Worm (Caenorhabditis elegans) whole organism, late embryonic: ENCODE results near the gene B0432.9.

Source experiments
- C38D4.7 ChIP-seq: fragments of 200-800 bp; sonication (Bioruptor generic); optimal IDR thresholded peaks from 2 replicates; lab custom pipeline; 2018; ENCODE audit warnings: mild to moderate bottlenecking, missing genetic modification characterization, moderate library complexity, missing compliant biosample characterization
- F13H6.1 ChIP-seq: sonication (generic microtip); optimal IDR thresholded peaks from 2 replicates; lab custom pipeline; 2016; ENCODE audit warnings: missing genetic modification characterization, missing compliant biosample characterization
- K02D7.2 ChIP-seq: sonication (generic microtip); optimal IDR thresholded peaks from 2 replicates; lab custom pipeline; 2017; ENCODE audit warnings: mild to moderate bottlenecking, missing genetic modification characterization, missing compliant biosample characterization
- Y22D7AL.16 ChIP-seq: sonication (generic microtip); optimal IDR thresholded peaks from 2 replicates; lab custom pipeline; 2016; ENCODE audit warnings: missing genetic modification characterization, missing compliant biosample characterization
- ahr-1 ChIP-seq: sonication (generic microtip); optimal IDR thresholded peaks from 2 replicates; lab custom pipeline; 2016; ENCODE audit warnings: missing genetic modification characterization, missing compliant biosample characterization
- ama-1 ChIP-seq: fragments of 150-350 bp; optimal IDR thresholded peaks from 2 replicates; lab custom pipeline; 2014
- ceh-14 ChIP-seq: sonication (generic microtip); optimal IDR thresholded peaks from 2 replicates; lab custom pipeline; 2016; ENCODE audit warnings: missing genotype, missing genetic modification characterization, missing compliant biosample characterization
- ceh-19 ChIP-seq: fragments of 200-800 bp; sonication (Bioruptor generic); optimal IDR thresholded peaks from 2 replicates; lab custom pipeline; 2018; ENCODE audit warnings: mild to moderate bottlenecking, missing genetic modification characterization, missing compliant biosample characterization
- ceh-24 ChIP-seq: sonication (generic microtip); optimal IDR thresholded peaks from 2 replicates; lab custom pipeline; 2016; ENCODE audit warnings: mild to moderate bottlenecking, missing genetic modification characterization, missing compliant biosample characterization
- ceh-45 ChIP-seq: fragments of 200-800 bp; sonication (Bioruptor generic); IDR thresholded peaks from 2 replicates; pipeline ENCODE4 v1.3.6; 2022; ENCODE audit warnings: missing genetic modification reagents, missing genetic modification characterization, missing compliant biosample characterization
- ceh-9 ChIP-seq: sonication (generic microtip); optimal IDR thresholded peaks from 2 replicates; lab custom pipeline; 2016; ENCODE audit warnings: mild to moderate bottlenecking, missing genetic modification characterization, inconsistent platforms, missing compliant biosample characterization
- che-1 ChIP-seq: sonication (generic microtip); optimal IDR thresholded peaks from 2 replicates; lab custom pipeline; 2016; ENCODE audit warnings: mild to moderate bottlenecking, missing genetic modification characterization, missing compliant biosample characterization
- dmd-4 ChIP-seq: sonication (generic microtip); optimal IDR thresholded peaks from 2 replicates; lab custom pipeline; 2016; ENCODE audit warnings: borderline replicate concordance, missing genetic modification characterization, missing compliant biosample characterization
- elt-2 ChIP-seq: sonication (generic microtip); optimal IDR thresholded peaks from 2 replicates; lab custom pipeline; 2016; ENCODE audit warnings: missing genetic modification reagents, missing genetic modification characterization, missing compliant biosample characterization
- fkh-6 ChIP-seq: sonication (generic microtip); optimal IDR thresholded peaks from 2 replicates; lab custom pipeline; 2016; ENCODE audit warnings: missing genetic modification characterization, missing compliant biosample characterization
- hlh-8 ChIP-seq: sonication (generic microtip); optimal IDR thresholded peaks from 2 replicates; lab custom pipeline; 2016; ENCODE audit warnings: missing genotype, missing genetic modification characterization, missing compliant biosample characterization
- lim-6 ChIP-seq: sonication (generic microtip); optimal IDR thresholded peaks from 2 replicates; lab custom pipeline; 2016; ENCODE audit warnings: missing genetic modification characterization, missing compliant biosample characterization
- lin-11 ChIP-seq: fragments of 200-800 bp; sonication (Bioruptor generic); optimal IDR thresholded peaks from 2 replicates; lab custom pipeline; 2018; ENCODE audit warnings: mild to moderate bottlenecking, missing genetic modification characterization, missing compliant biosample characterization
- madf-2 ChIP-seq: sonication (generic microtip); optimal IDR thresholded peaks from 2 replicates; lab custom pipeline; 2017; ENCODE audit warnings: missing genetic modification characterization, missing compliant biosample characterization
- mec-3 ChIP-seq: sonication (generic microtip); optimal IDR thresholded peaks from 2 replicates; lab custom pipeline; 2016; ENCODE audit warnings: borderline replicate concordance, missing genetic modification characterization, missing compliant biosample characterization
- nhr-11 ChIP-seq: fragments of 150-350 bp; optimal IDR thresholded peaks from 2 replicates; lab custom pipeline; 2014; ENCODE audit warnings: missing biosample characterization, missing genetic modification characterization
- npax-4 ChIP-seq: sonication (generic microtip); optimal IDR thresholded peaks from 2 replicates; lab custom pipeline; 2016; ENCODE audit warnings: missing genetic modification characterization, missing compliant biosample characterization
- odd-2 ChIP-seq: sonication (generic microtip); optimal IDR thresholded peaks from 2 replicates; lab custom pipeline; 2017; ENCODE audit warnings: antibody characterized with exemption, mild to moderate bottlenecking, missing genetic modification characterization, missing compliant biosample characterization
- pag-3 ChIP-seq: sonication (generic microtip); optimal IDR thresholded peaks from 2 replicates; lab custom pipeline; 2016; ENCODE audit warnings: missing compliant biosample characterization, missing genetic modification characterization, borderline replicate concordance
- pat-9 ChIP-seq: fragments of 200-800 bp; sonication (Bioruptor generic); optimal IDR thresholded peaks from 2 replicates; lab custom pipeline; 2018; ENCODE audit warnings: mild to moderate bottlenecking, missing genetic modification characterization, moderate library complexity, missing compliant biosample characterization
- pax-1 ChIP-seq: fragments of 150-350 bp; optimal IDR thresholded peaks from 2 replicates; lab custom pipeline; 2014; ENCODE audit warnings: missing biosample characterization, missing genetic modification characterization
- pha-2 ChIP-seq: sonication (generic microtip); optimal IDR thresholded peaks from 2 replicates; lab custom pipeline; 2017; ENCODE audit warnings: mild to moderate bottlenecking, missing genetic modification characterization, missing compliant biosample characterization
- pha-4 ChIP-seq: fragments of 150-350 bp; optimal IDR thresholded peaks from 2 replicates; lab custom pipeline; 2018; ENCODE audit warnings: missing biosample characterization, missing genetic modification reagents, missing genetic modification characterization
- pqm-1 ChIP-seq: sonication (generic microtip); optimal IDR thresholded peaks from 2 replicates; lab custom pipeline; 2016; ENCODE audit warnings: missing genetic modification characterization, missing compliant biosample characterization
- pros-1 ChIP-seq: fragments of 150-350 bp; optimal IDR thresholded peaks from 2 replicates; lab custom pipeline; 2014; ENCODE audit warnings: missing biosample characterization, missing genetic modification reagents, missing genetic modification characterization
- ref-2 ChIP-seq: sonication (generic microtip); optimal IDR thresholded peaks from 2 replicates; lab custom pipeline; 2016; ENCODE audit warnings: missing genetic modification characterization, missing compliant biosample characterization
- rnt-1 ChIP-seq: sonication (generic microtip); optimal IDR thresholded peaks from 2 replicates; lab custom pipeline; 2016; ENCODE audit warnings: missing genetic modification characterization, missing compliant biosample characterization
- ttx-3 ChIP-seq: sonication (generic microtip); optimal IDR thresholded peaks from 2 replicates; lab custom pipeline; 2016; ENCODE audit warnings: missing genetic modification reagents, missing genetic modification characterization, missing compliant biosample characterization
- unc-3 ChIP-seq, 2 experiments: fragments of 200-800 bp in 1 of 2; sonication (Bioruptor generic) in 1 of 2; sonication (generic microtip) in 1 of 2; conservative IDR thresholded peaks in 1 of 2; optimal IDR thresholded peaks in 1 of 2; 2 replicates each; pipeline versions ENCODE4 v1.3.6 to Lab custom; 2016 to 2022; ENCODE audit warnings: missing compliant biosample characterization in 2 of 2, missing genetic modification characterization in 2 of 2, missing genetic modification reagents in 1 of 2
- unc-55 ChIP-seq: sonication (generic microtip); optimal IDR thresholded peaks from 2 replicates; lab custom pipeline; 2017; ENCODE audit warnings: missing biosample characterization, missing genetic modification reagents, missing genetic modification characterization
- unc-86 ChIP-seq: sonication (generic microtip); optimal IDR thresholded peaks from 2 replicates; lab custom pipeline; 2016; ENCODE audit warnings: missing genetic modification characterization, missing compliant biosample characterization

The B0432.9 gene

DNA sequence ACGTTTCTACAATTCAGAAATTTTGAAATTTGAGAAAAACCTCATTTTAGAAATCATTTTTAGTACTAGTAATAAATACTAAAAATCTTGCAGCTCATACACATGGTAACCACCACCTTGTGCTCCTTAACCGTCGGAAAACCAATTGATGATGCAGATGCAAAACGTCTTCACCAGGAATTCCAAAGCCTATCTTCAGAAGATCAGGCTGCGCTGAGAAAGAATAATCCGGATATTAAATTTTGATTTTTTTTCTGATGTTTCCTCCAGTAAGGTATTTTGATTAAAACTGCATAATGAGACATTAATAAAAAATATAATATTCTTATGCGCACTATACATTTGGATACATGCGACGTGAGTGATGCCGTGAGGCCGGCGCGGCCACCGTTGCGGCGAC lies 37.3 kb upstream of the B0432.9 start:
- TF ChIP-seq rnt-1 = no peak
- no peak for TF ChIP-seq dmd-4
- no peak for TF ChIP-seq nhr-11 (tag; lab: Kevin White, UChicago)
- no peak for TF ChIP-seq pax-1
- TF ChIP-seq pat-9 = no peak
- TF ChIP-seq che-1 (tag; lab: Kevin White, UChicago) = no peak

DNA sequence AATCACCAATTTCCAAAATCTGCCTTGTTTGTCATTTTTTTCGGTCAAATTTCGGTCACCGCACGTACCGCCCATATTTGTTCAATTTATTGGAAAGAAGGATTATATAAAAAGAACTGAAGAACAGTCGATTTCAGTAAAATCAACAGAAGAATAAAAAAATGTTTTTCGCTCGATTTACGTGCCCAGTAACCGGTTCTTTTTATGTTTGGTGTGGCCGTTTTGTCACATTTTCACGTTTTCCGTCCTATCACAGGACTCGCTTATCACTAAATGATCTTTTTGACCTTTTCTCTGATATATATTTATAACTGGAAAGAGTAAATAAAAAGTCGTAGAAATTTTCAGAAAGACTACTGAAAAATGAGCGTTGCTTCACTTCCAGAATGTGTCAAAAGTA lies 36.0 kb upstream of the B0432.9 start, which contains the start of gene far-7:
TSS of gene far-7 (plus strand) at position 331 of the 400 bp plus-strand sequence.
- TF ChIP-seq ttx-3 (tag; lab: Kevin White, UChicago) (no peak), mec-3 (tag; lab: Kevin White, UChicago) (no peak), pax-1 (no peak), unc-55 (GFP tag; lab: Kevin White, UChicago) (no peak), nhr-11 (tag; lab: Kevin White, UChicago) (no peak), pha-2 (no peak), pqm-1 (tag; lab: Kevin White, UChicago) (no peak), unc-86 (no peak), ceh-45 (GFP tag; lab: Robert Waterston, UW) (no peak), lim-6 (tag; lab: Kevin White, UChicago) (no peak), ahr-1 (tag; lab: Kevin White, UChicago) (no peak)

DNA sequence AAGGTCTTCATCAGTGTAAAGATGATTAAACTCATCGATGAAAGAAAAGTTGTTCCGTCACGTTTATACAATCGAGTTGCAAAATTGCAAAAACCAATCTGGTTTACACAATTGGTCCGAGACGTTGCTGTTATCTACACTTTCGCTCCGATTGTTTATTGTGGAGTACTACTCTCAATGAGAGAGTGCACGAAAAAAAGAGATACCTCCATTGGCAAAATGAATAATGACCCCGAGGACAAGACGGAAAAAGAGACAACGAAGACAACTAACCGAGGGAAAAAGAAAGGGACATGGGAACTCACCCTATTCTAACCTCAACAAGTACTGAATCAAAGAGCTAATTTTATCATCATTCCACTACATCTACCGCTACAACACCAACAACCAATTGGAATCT lies 30.0 kb upstream of the B0432.9 start:
- TF ChIP-seq ttx-3 (tag; lab: Kevin White, UChicago) = no peak
- no peak for TF ChIP-seq fkh-6 (tag; lab: Kevin White, UChicago)
- TF ChIP-seq lin-11 (tag; lab: Kevin White, UChicago) = no peak
- TF ChIP-seq npax-4 (tag; lab: Kevin White, UChicago) = no peak
- TF ChIP-seq ceh-24 (tag; lab: Kevin White, UChicago) = no peak
- no peak for TF ChIP-seq madf-2 (tag; lab: Kevin White, UChicago)
- no peak for TF ChIP-seq ceh-9 (tag; lab: Kevin White, UChicago)
- TF ChIP-seq pag-3 = no peak
- no peak for TF ChIP-seq pha-4 (tag; lab: Kevin White, UChicago)
- no peak for TF ChIP-seq pha-2
- peak; percentile 18 for TF ChIP-seq ref-2 (tag; lab: Kevin White, UChicago)
- no peak for TF ChIP-seq pqm-1 (tag; lab: Kevin White, UChicago)
- peak; percentile 15 for TF ChIP-seq rnt-1
- peak; percentile 65 for TF ChIP-seq unc-55 (GFP tag; lab: Kevin White, UChicago)
- no peak for TF ChIP-seq C38D4.7 (GFP tag; lab: Kevin White, UChicago)
- no peak for TF ChIP-seq ceh-14 (tag; lab: Kevin White, UChicago)
- no peak for TF ChIP-seq dmd-4
- TF ChIP-seq elt-2 = peak; percentile 66

DNA sequence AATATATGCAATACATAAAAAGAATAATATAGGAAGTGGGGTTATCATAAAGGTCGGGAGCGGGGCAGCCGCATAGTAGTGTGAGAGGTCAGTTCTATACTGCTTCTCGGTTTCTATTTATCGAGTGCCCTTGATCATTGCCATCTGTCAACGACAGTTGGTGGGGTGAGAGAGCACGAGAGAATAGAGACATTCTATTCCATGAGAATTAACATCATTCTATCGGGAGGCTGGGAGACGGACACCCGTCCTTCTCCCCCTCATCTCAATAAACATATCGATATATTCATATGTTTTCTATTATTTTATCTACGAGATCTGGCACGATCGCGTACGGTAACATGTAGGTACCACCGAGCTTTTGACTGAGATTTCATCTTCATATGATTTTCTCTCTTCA lies 28.6 kb upstream of the B0432.9 start, which contains the start of gene mps-2:
TSS of gene mps-2 (minus strand) at position 101 of the 400 bp plus-strand sequence.
- peak; percentile 9 for TF ChIP-seq unc-55 (GFP tag; lab: Kevin White, UChicago)

DNA sequence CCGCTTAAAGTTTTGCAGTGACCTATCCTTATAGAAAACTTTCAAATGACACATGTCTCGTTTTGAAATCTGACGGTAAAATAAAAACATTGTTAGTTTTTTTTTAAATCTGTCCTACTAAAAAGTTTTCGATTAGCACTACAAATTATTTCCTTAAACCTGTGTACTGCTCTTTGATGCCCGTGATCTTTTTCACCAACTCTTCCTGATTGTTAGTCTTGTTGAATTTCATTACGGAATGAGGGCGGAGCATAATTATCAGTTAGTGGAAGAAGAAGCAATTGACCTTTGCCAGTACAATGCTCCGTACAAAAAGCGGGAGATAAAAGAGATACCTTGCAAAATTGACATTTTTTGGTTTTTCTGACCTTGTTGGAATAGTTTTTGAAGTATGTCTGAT lies 23.7 kb upstream of the B0432.9 start, which contains the start of gene K01A2.4:
TSS of gene K01A2.4 (plus strand) at position 301 of the 400 bp plus-strand sequence.
- no peak for TF ChIP-seq pat-9
- no peak for TF ChIP-seq unc-3 (GFP tag; conservative IDR thresholded peaks at IDR 0.05; lab: Robert Waterston, UW)
- TF ChIP-seq unc-3 (tag; optimal IDR thresholded peaks at IDR 0.05; lab: Kevin White, UChicago) = no peak
- no peak for TF ChIP-seq Y22D7AL.16
- TF ChIP-seq K02D7.2 (tag; lab: Kevin White, UChicago) = no peak
- TF ChIP-seq ahr-1 (tag; lab: Kevin White, UChicago) = no peak
- TF ChIP-seq ama-1 (lab: Kevin White, UChicago) = no peak
- TF ChIP-seq ref-2 (tag; lab: Kevin White, UChicago) = no peak

DNA sequence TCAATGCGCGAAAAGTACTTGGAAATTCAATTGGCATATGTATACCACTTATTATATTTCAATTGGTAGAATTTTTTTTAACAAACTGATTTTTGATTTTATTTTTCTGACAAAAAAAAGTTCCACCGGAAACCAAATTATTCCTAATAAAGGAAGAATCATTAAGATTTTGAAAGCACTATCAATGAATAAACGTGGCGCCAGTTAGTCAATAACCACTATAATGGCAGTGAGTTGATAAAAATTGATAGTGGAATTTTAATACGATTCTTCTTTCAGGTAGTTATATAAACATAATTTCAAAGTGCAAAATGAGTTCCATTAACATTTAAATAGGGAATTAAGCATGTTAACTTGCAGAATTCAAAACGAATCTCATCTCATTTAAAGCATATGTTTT lies 22.2 kb upstream of the B0432.9 start, which contains the start of gene col-69:
TSS of gene col-69 (minus strand) at position 101 of the 400 bp plus-strand sequence.
- TF ChIP-seq odd-2 (tag; lab: Kevin White, UChicago) = no peak
- no peak for TF ChIP-seq F13H6.1 (tag; lab: Kevin White, UChicago)
- no peak for TF ChIP-seq ceh-19 (GFP tag; lab: Kevin White, UChicago)
- TF ChIP-seq hlh-8 (tag; lab: Kevin White, UChicago) = no peak
- TF ChIP-seq pros-1 (tag; lab: Kevin White, UChicago) = no peak
- TF ChIP-seq pqm-1 (tag; lab: Kevin White, UChicago) = no peak
- TF ChIP-seq, all 69 proteins: peak for 0
